Fruit fly (Drosophila melanogaster): ENCODE data around the gene CG14107.

The CG14107 gene

dm6 chr3L:13387608-13388007 is 6.5 kb upstream of the CG14107 start, which contains the start of gene CG10171 (continued):
- TF ChIP-seq amos (GFP tag; IDR thresholded peaks at IDR 0.05; ENCODE audit: partially characterized antibody) (peak; percentile 35; the same call in 1 of the 2 replicates), CG10462 (GFP tag; optimal IDR thresholded peaks at IDR 0.05) (no peak), zfh2 (GFP tag; optimal IDR thresholded peaks at IDR 0.05) (no peak), lbe (GFP tag; optimal IDR thresholded peaks at IDR 0.05) (no peak), hbn (GFP tag; IDR thresholded peaks at IDR 0.05; ENCODE audit: partially characterized antibody) (no peak), crp (GFP tag; optimal IDR thresholded peaks at IDR 0.05) (no peak), CG2129 (GFP tag; IDR thresholded peaks at IDR 0.05; ENCODE audit: partially characterized antibody) (no peak), CG10321 (GFP tag; IDR thresholded peaks at IDR 0.05) (no peak), Bdp1 (GFP tag; optimal IDR thresholded peaks at IDR 0.05) (no peak), Ravus (GFP tag; IDR thresholded peaks at IDR 0.05) (no peak), aop (GFP tag; IDR thresholded peaks at IDR 0.05) (no peak), disco-r (GFP tag; optimal IDR thresholded peaks at IDR 0.05) (no peak), klu (GFP tag; IDR thresholded peaks at IDR 0.05) (no peak), Atf-2 (GFP tag; optimal IDR thresholded peaks at IDR 0.05) (no peak), fru (optimal IDR thresholded peaks at IDR 0.05) (no peak), fu2 (GFP tag; optimal IDR thresholded peaks at IDR 0.05) (no peak), CG8290 (GFP tag; optimal IDR thresholded peaks at IDR 0.05) (no peak), CG8290 (tag; optimal IDR thresholded peaks at IDR 0.05) (no peak), CG8944 (GFP tag; optimal IDR thresholded peaks at IDR 0.05) (no peak), ERR (GFP tag; optimal IDR thresholded peaks at IDR 0.05) (no peak), CG2678 (tag; optimal IDR thresholded peaks at IDR 0.05) (no peak), ham (GFP tag; IDR thresholded peaks at IDR 0.05) (no peak), CG10274 (GFP tag; optimal IDR thresholded peaks at IDR 0.05) (no peak), CG4707 (GFP tag; optimal IDR thresholded peaks at IDR 0.05) (no peak), pita (GFP tag; optimal IDR thresholded peaks at IDR 0.05) (peak; percentile 41), ase (GFP tag; IDR thresholded peaks at IDR 0.05) (no peak), cato (GFP tag; optimal IDR thresholded peaks at IDR 0.05; ENCODE audit: borderline replicate concordance) (no peak), Awh (GFP tag; IDR thresholded peaks at IDR 0.05) (no peak), Nf-YA (GFP tag; IDR thresholded peaks at IDR 0.05) (no peak), corto (GFP tag; optimal IDR thresholded peaks at IDR 0.05) (no peak), CG42726 (GFP tag; IDR thresholded peaks at IDR 0.05; ENCODE audit: partially characterized antibody) (no peak), vnd (GFP tag; IDR thresholded peaks at IDR 0.05; ENCODE audit: partially characterized antibody) (0 out of 3 replicates have a peak, but pooled peaks have one; percentile 33), gsb-n (tag; optimal IDR thresholded peaks at IDR 0.05) (no peak), CG6175 (GFP tag; IDR thresholded peaks at IDR 0.05) (no peak), Fer1 (GFP tag; optimal IDR thresholded peaks at IDR 0.05) (no peak), CG6272 (GFP tag; IDR thresholded peaks at IDR 0.05) (no peak), caup (GFP tag; optimal IDR thresholded peaks at IDR 0.05; ENCODE audit: severe bottlenecking) (no peak), Xbp1 (GFP tag; optimal IDR thresholded peaks at IDR 0.05) (no peak), Dip3 (GFP tag; optimal IDR thresholded peaks at IDR 0.05) (no peak), gcm (GFP tag; optimal IDR thresholded peaks at IDR 0.05) (no peak), E2f2 (GFP tag; IDR thresholded peaks at IDR 0.05) (peak; percentile 80), HmgZ (tag; optimal IDR thresholded peaks at IDR 0.05) (no peak), otp (GFP tag; IDR thresholded peaks at IDR 0.05) (no peak), hth (optimal IDR thresholded peaks at IDR 0.05) (no peak), CG2889 (GFP tag; IDR thresholded peaks at IDR 0.05) (no peak), CG10565 (GFP tag; optimal IDR thresholded peaks at IDR 0.05) (no peak), gsb (GFP tag; IDR thresholded peaks at IDR 0.05) (no peak), dan (GFP tag; IDR thresholded peaks at IDR 0.05) (no peak), chinmo (GFP tag; IDR thresholded peaks at IDR 0.05; ENCODE audit: partially characterized antibody) (no peak), sqz (GFP tag; optimal IDR thresholded peaks at IDR 0.05) (no peak), tx (GFP tag; optimal IDR thresholded peaks at IDR 0.05) (no peak), tna (GFP tag; IDR thresholded peaks at IDR 0.05; ENCODE audit: partially characterized antibody) (peak; percentile 44; the same call in 1 of the 2 replicates), Camta (GFP tag; optimal IDR thresholded peaks at IDR 0.05) (no peak)

Measured in whole organism, embryonic.